Worm (Caenorhabditis elegans) whole organism, early embryonic: ENCODE data around the gene har-1.

ENCODE experiments used
- B0310.2 ChIP-seq: sonication (generic microtip); optimal IDR thresholded peaks from 2 replicates; lab custom pipeline; 2016; ENCODE audit warnings: mild to moderate bottlenecking, missing genetic modification characterization, missing compliant biosample characterization
- F13C5.2 ChIP-seq: sonication (generic microtip); optimal IDR thresholded peaks from 2 replicates; lab custom pipeline; 2017; ENCODE audit warnings: mild to moderate bottlenecking, missing genetic modification characterization, inconsistent platforms, missing compliant biosample characterization
- aly-1 ChIP-seq: sonication (generic microtip); optimal IDR thresholded peaks from 2 replicates; lab custom pipeline; 2016; ENCODE audit warnings: missing genetic modification characterization, missing compliant biosample characterization
- ama-1 ChIP-seq: fragments of 150-350 bp; optimal IDR thresholded peaks from 2 replicates; lab custom pipeline; 2014
- ceh-13 ChIP-seq: fragments of 200-800 bp; sonication (Bioruptor generic); optimal IDR thresholded peaks from 2 replicates; lab custom pipeline; 2018; ENCODE audit warnings: mild to moderate bottlenecking, missing genetic modification characterization, missing compliant biosample characterization
- ets-7 ChIP-seq: sonication (generic microtip); optimal IDR thresholded peaks from 2 replicates; lab custom pipeline; 2016; ENCODE audit warnings: missing genotype, missing genetic modification characterization, missing compliant biosample characterization
- flt-1 ChIP-seq: fragments of 200-800 bp; sonication (Bioruptor generic); IDR thresholded peaks from 2 replicates; pipeline ENCODE4 v1.3.6; 2022; ENCODE audit warnings: missing genetic modification characterization, missing compliant biosample characterization
- hmg-4 ChIP-seq: fragments of 200-800 bp; sonication (Bioruptor generic); optimal IDR thresholded peaks from 2 replicates; lab custom pipeline; 2018; ENCODE audit warnings: mild to moderate bottlenecking, missing genetic modification characterization, missing compliant biosample characterization
- hnd-1 ChIP-seq: sonication (generic microtip); optimal IDR thresholded peaks from 2 replicates; lab custom pipeline; 2016; ENCODE audit warnings: missing genetic modification characterization, missing compliant biosample characterization
- pes-1 ChIP-seq: fragments of 200-800 bp; sonication (Bioruptor generic); IDR thresholded peaks from 2 replicates; pipeline ENCODE4 v1.3.6; 2022; ENCODE audit warnings: missing genetic modification reagents, missing genetic modification characterization, missing compliant biosample characterization
- tbx-11 ChIP-seq: fragments of 200-800 bp; sonication (Bioruptor generic); IDR thresholded peaks from 2 replicates; pipeline ENCODE4 v1.3.6; 2022; ENCODE audit warnings: missing genetic modification characterization, missing compliant biosample characterization
- tbx-37 ChIP-seq: fragments of 200-800 bp; sonication (Bioruptor generic); conservative IDR thresholded peaks from 2 replicates; pipeline ENCODE4 v1.3.6; 2022; ENCODE audit warnings: missing genetic modification reagents, missing genetic modification characterization, missing compliant biosample characterization

ce11 chrIII:4153299-4153698 lies 1.4 kb downstream of the har-1 start, which contains the start of gene glod-4:
- TF ChIP-seq F13C5.2 (tag; lab: Kevin White, UChicago) (no peak), ama-1 (no peak), ceh-13 (no peak), B0310.2 (tag; lab: Kevin White, UChicago) (no peak), aly-1 (no peak), hmg-4 (GFP tag; lab: Kevin White, UChicago) (no peak), tbx-37 (GFP tag; lab: Robert Waterston, UW) (no peak), flt-1 (GFP tag; lab: Robert Waterston, UW) (no peak), tbx-11 (GFP tag; lab: Robert Waterston, UW) (no peak), hnd-1 (no peak), pes-1 (GFP tag; lab: Robert Waterston, UW) (no peak), ets-7 (no peak)
